Fruit fly (Drosophila melanogaster): ENCODE data around the gene CG13045.

- TF ChIP-seq ovo (GFP tag; optimal IDR thresholded peaks at IDR 0.05), result no peak
- TF ChIP-seq CG11617 (GFP tag; optimal IDR thresholded peaks at IDR 0.05), result no peak
- no peak for TF ChIP-seq CG7101 (tag; optimal IDR thresholded peaks at IDR 0.05)
- TF ChIP-seq Hr96 (GFP tag; optimal IDR thresholded peaks at IDR 0.05), result no peak
- TF ChIP-seq bab1 (GFP tag; optimal IDR thresholded peaks at IDR 0.05), result no peak
- TF ChIP-seq CG33017 (tag; optimal IDR thresholded peaks at IDR 0.05), result no peak
- TF ChIP-seq cnc (optimal IDR thresholded peaks at IDR 0.05), result no peak
- TF ChIP-seq cic (GFP tag; optimal IDR thresholded peaks at IDR 0.05), result no peak
- no peak for TF ChIP-seq kay (GFP tag; ENCODE audit: borderline replicate concordance)
- TF ChIP-seq toe (GFP tag; optimal IDR thresholded peaks at IDR 0.05), result no peak
- TF ChIP-seq tj (GFP tag; optimal IDR thresholded peaks at IDR 0.05), result no peak
- no peak for TF ChIP-seq CG12768 (GFP tag; optimal IDR thresholded peaks at IDR 0.05)
- TF ChIP-seq CG14711 (tag; optimal IDR thresholded peaks at IDR 0.05), result no peak
Observed at dm6 chr3L:16323372-16323771, 32.6 kb upstream of the CG13045 start, which contains the start of gene CG13059.
